Worm (Caenorhabditis elegans) whole organism, L4 larva: ENCODE measurements around the gene Y34B4A.2.

ENCODE experiments used
- pha-4 ChIP-seq, 2 experiments: fragments of 150-350 bp in 1 of 2; fragments of 200-800 bp in 1 of 2; sonication (Bioruptor generic) in 1 of 2; IDR thresholded peaks in 1 of 2; optimal IDR thresholded peaks in 1 of 2; 2 replicates each; pipeline versions ENCODE4 v1.3.6 to Lab custom; 2014 to 2022; ENCODE audit warnings: missing genetic modification characterization in 2 of 2, missing genetic modification reagents in 2 of 2, missing biosample characterization in 1 of 2, missing compliant biosample characterization in 1 of 2
- sdz-12 ChIP-seq: fragments of 200-800 bp; sonication (Bioruptor generic); optimal IDR thresholded peaks from 2 replicates; lab custom pipeline; 2018; ENCODE audit warnings: mild to moderate bottlenecking, missing genetic modification characterization, missing compliant biosample characterization
- unc-62 ChIP-seq, 3 experiments: fragments of 150-350 bp in 1 of 3; sonication (generic microtip); optimal IDR thresholded peaks in 2 of 3; peaks in 1 of 3; 1 replicate in 1 of 3; 2 replicates in 2 of 3; lab custom pipeline; 2014 to 2017; ENCODE audit warnings: missing biosample characterization in 3 of 3, missing genetic modification characterization in 3 of 3, missing genetic modification reagents in 3 of 3, missing genotype in 1 of 3

ce11 chrX:5263585-5263984, 15.7 kb upstream of the Y34B4A.2 start:
- peak in 1 of 2 experiments; percentile 92 for TF ChIP-seq unc-62 (GFP tag; optimal IDR thresholded peaks at IDR 0.05 in 1 of 2; lab: Kevin White, UChicago)
- TF ChIP-seq unc-62 (tag; optimal IDR thresholded peaks at IDR 0.05; lab: Kevin White, UChicago): no peak
- no peak for TF ChIP-seq pha-4 (GFP tag; IDR thresholded peaks at IDR 0.05; lab: Robert Waterston, UW)
- no peak for TF ChIP-seq pha-4 (tag; optimal IDR thresholded peaks at IDR 0.05; lab: Kevin White, UChicago)
- TF ChIP-seq sdz-12 (GFP tag; lab: Kevin White, UChicago): no peak
